Worm (Caenorhabditis elegans) whole organism, early embryonic: ENCODE measurements around the gene mtpn-1.

Experiments used
- B0310.2 ChIP-seq: sonication (generic microtip); optimal IDR thresholded peaks from 2 replicates; lab custom pipeline; 2016; ENCODE audit warnings: mild to moderate bottlenecking, missing genetic modification characterization, missing compliant biosample characterization
- aly-1 ChIP-seq: sonication (generic microtip); optimal IDR thresholded peaks from 2 replicates; lab custom pipeline; 2016; ENCODE audit warnings: missing genetic modification characterization, missing compliant biosample characterization
- ama-1 ChIP-seq: fragments of 150-350 bp; optimal IDR thresholded peaks from 2 replicates; lab custom pipeline; 2014
- ceh-13 ChIP-seq: fragments of 200-800 bp; sonication (Bioruptor generic); optimal IDR thresholded peaks from 2 replicates; lab custom pipeline; 2018; ENCODE audit warnings: mild to moderate bottlenecking, missing genetic modification characterization, missing compliant biosample characterization
- ceh-36 ChIP-seq: sonication (generic microtip); optimal IDR thresholded peaks from 2 replicates; lab custom pipeline; 2016; ENCODE audit warnings: missing genetic modification characterization, inconsistent platforms, missing compliant biosample characterization
- ets-7 ChIP-seq: sonication (generic microtip); optimal IDR thresholded peaks from 2 replicates; lab custom pipeline; 2016; ENCODE audit warnings: missing genotype, missing genetic modification characterization, missing compliant biosample characterization
- flt-1 ChIP-seq: fragments of 200-800 bp; sonication (Bioruptor generic); IDR thresholded peaks from 2 replicates; pipeline ENCODE4 v1.3.6; 2022; ENCODE audit warnings: missing genetic modification characterization, missing compliant biosample characterization
- hmbx-1 ChIP-seq: sonication (generic microtip); optimal IDR thresholded peaks from 2 replicates; lab custom pipeline; 2016; ENCODE audit warnings: mild to moderate bottlenecking, missing genetic modification characterization, missing compliant biosample characterization
- hmg-4 ChIP-seq: fragments of 200-800 bp; sonication (Bioruptor generic); optimal IDR thresholded peaks from 2 replicates; lab custom pipeline; 2018; ENCODE audit warnings: mild to moderate bottlenecking, missing genetic modification characterization, missing compliant biosample characterization
- hnd-1 ChIP-seq: sonication (generic microtip); optimal IDR thresholded peaks from 2 replicates; lab custom pipeline; 2016; ENCODE audit warnings: missing genetic modification characterization, missing compliant biosample characterization
- pes-1 ChIP-seq: fragments of 200-800 bp; sonication (Bioruptor generic); IDR thresholded peaks from 2 replicates; pipeline ENCODE4 v1.3.6; 2022; ENCODE audit warnings: missing genetic modification reagents, missing genetic modification characterization, missing compliant biosample characterization
- tbx-11 ChIP-seq: fragments of 200-800 bp; sonication (Bioruptor generic); IDR thresholded peaks from 2 replicates; pipeline ENCODE4 v1.3.6; 2022; ENCODE audit warnings: missing genetic modification characterization, missing compliant biosample characterization
- tra-4 ChIP-seq: sonication (generic microtip); optimal IDR thresholded peaks from 2 replicates; lab custom pipeline; 2017; ENCODE audit warnings: missing genetic modification characterization, missing compliant biosample characterization

DNA sequence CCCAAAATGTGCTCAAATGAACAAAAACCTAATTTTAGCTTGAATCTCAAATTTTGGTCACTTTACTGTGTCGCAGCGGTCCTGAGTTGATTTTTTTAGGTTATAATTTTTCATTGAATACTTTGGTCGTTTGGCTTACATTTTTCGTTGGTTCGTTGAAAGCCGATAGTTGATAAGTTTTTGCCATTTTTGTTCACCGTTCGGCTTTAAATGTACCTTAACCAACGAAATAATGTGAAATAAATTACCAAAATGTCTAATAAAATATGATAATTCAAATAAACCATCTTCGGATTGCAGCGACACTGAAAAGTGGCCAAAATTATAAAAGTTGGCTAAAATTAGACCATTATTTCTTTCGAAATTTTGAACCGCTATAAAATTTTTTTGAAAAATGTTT lies 23.1 kb downstream of the mtpn-1 start:
- TF ChIP-seq ama-1 (lab: Kevin White, UChicago) (no peak), hnd-1 (no peak), flt-1 (GFP tag; lab: Robert Waterston, UW) (no peak), ceh-36 (tag; lab: Kevin White, UChicago) (no peak), ets-7 (tag; lab: Kevin White, UChicago) (no peak), ceh-13 (GFP tag; lab: Kevin White, UChicago) (no peak), hmbx-1 (no peak), aly-1 (tag; lab: Kevin White, UChicago) (no peak), pes-1 (GFP tag; lab: Robert Waterston, UW) (no peak), hmg-4 (no peak), B0310.2 (tag; lab: Kevin White, UChicago) (no peak), tbx-11 (GFP tag; lab: Robert Waterston, UW) (no peak), tra-4 (tag; lab: Kevin White, UChicago) (no peak)
